Fruit fly (Drosophila melanogaster) whole organism, prepupa: ENCODE results near the gene CG6638.
A peak's percentile ranks its signal among the peaks of the same experiment; 100 is the strongest.

Experiments
- Blimp-1 ChIP-seq: fragments of 200-800 bp; sonication (Bioruptor generic); optimal IDR thresholded peaks from 3 replicates; lab custom pipeline; 2017; ENCODE audit warnings: missing biosample characterization, missing genetic modification characterization, mild to moderate bottlenecking, moderate library complexity, missing genetic modification reagents
- CG10631 ChIP-seq: fragments of 200-800 bp; sonication (Bioruptor generic); optimal IDR thresholded peaks from 2 replicates; lab custom pipeline; 2016; ENCODE audit warnings: missing biosample characterization, missing genetic modification characterization
- CG10669 ChIP-seq: fragments of 200-800 bp; sonication (Bioruptor generic); optimal IDR thresholded peaks from 3 replicates; lab custom pipeline; 2018; ENCODE audit warnings: missing biosample characterization, mild to moderate bottlenecking, missing genetic modification characterization, moderate library complexity
- CG11294 ChIP-seq: fragments of 200-800 bp; sonication (Bioruptor generic); IDR thresholded peaks from 2 replicates; pipeline ENCODE4 v1.3.6; 2022; ENCODE audit warnings: missing biosample characterization, missing genetic modification characterization
- CG11902 ChIP-seq: fragments of 200-800 bp; sonication (Bioruptor generic); optimal IDR thresholded peaks from 3 replicates; lab custom pipeline; 2016; ENCODE audit warnings: missing biosample characterization, missing genetic modification characterization
- CG15336 ChIP-seq: fragments of 200-800 bp; sonication (Bioruptor generic); IDR thresholded peaks from 2 replicates; pipeline ENCODE4 v1.3.6; 2022; ENCODE audit warnings: missing biosample characterization, missing genetic modification characterization
- CG1621 ChIP-seq: fragments of 200-800 bp; sonication (Bioruptor generic); optimal IDR thresholded peaks from 3 replicates; lab custom pipeline; 2018; ENCODE audit warnings: missing biosample characterization, mild to moderate bottlenecking, missing genetic modification characterization
- CG16779 ChIP-seq: fragments of 200-800 bp; sonication (Bioruptor generic); optimal IDR thresholded peaks from 3 replicates; lab custom pipeline; 2017; ENCODE audit warnings: missing biosample characterization, mild to moderate bottlenecking, missing genetic modification characterization
- CG3032 ChIP-seq: fragments of 200-800 bp; optimal IDR thresholded peaks from 2 replicates; lab custom pipeline; 2019; ENCODE audit warnings: missing biosample characterization, mild to moderate bottlenecking, missing genetic modification characterization, moderate library complexity
- CG31627 ChIP-seq: fragments of 200-800 bp; sonication (Bioruptor generic); optimal IDR thresholded peaks from 3 replicates; lab custom pipeline; 2016; ENCODE audit warnings: missing biosample characterization, missing genetic modification characterization
- CG32006 ChIP-seq: fragments of 200-800 bp; sonication (Bioruptor generic); optimal IDR thresholded peaks from 3 replicates; lab custom pipeline; 2017; ENCODE audit warnings: missing biosample characterization, mild to moderate bottlenecking, missing genetic modification characterization
- CG3919 ChIP-seq: fragments of 200-800 bp; sonication (Bioruptor generic); optimal IDR thresholded peaks from 3 replicates; lab custom pipeline; 2016; ENCODE audit warnings: missing biosample characterization, missing genetic modification characterization
- CG6163 ChIP-seq: fragments of 200-800 bp; sonication (Bioruptor generic); IDR thresholded peaks from 3 replicates; pipeline ENCODE4 v1.3.6; 2022; ENCODE audit warnings: missing biosample characterization, missing genetic modification characterization
- CG6792 ChIP-seq: fragments of 200-800 bp; sonication (Bioruptor generic); optimal IDR thresholded peaks from 3 replicates; lab custom pipeline; 2016; ENCODE audit warnings: missing biosample characterization, missing genetic modification characterization
- CG6854 ChIP-seq: fragments of 200-800 bp; sonication (Bioruptor generic); optimal IDR thresholded peaks from 2 replicates; lab custom pipeline; 2017; ENCODE audit warnings: missing biosample characterization, mild to moderate bottlenecking, missing genetic modification characterization
- CG7368 ChIP-seq: fragments of 200-800 bp; sonication (Bioruptor generic); optimal IDR thresholded peaks from 3 replicates; lab custom pipeline; 2016; ENCODE audit warnings: missing biosample characterization, missing genetic modification characterization
- CG8119 ChIP-seq: fragments of 200-800 bp; sonication (Bioruptor generic); IDR thresholded peaks from 3 replicates; pipeline ENCODE4 v1.3.6; 2022; ENCODE audit warnings: missing biosample characterization, missing genetic modification characterization
- CG8319 ChIP-seq: fragments of 200-800 bp; sonication (Bioruptor generic); optimal IDR thresholded peaks from 3 replicates; lab custom pipeline; 2016; ENCODE audit warnings: missing biosample characterization, missing genetic modification characterization
- CG8632 ChIP-seq: fragments of 200-800 bp; sonication (Bioruptor generic); optimal IDR thresholded peaks from 3 replicates; lab custom pipeline; 2016; ENCODE audit warnings: missing biosample characterization, missing genetic modification characterization
- Eip75B ChIP-seq: fragments of 200-800 bp; sonication (Bioruptor generic); optimal IDR thresholded peaks from 3 replicates; lab custom pipeline; 2016; ENCODE audit warnings: missing biosample characterization, missing genetic modification characterization
- Eip78C ChIP-seq: fragments of 200-800 bp; sonication (Bioruptor generic); peaks from one replicate; lab custom pipeline; 2016; ENCODE audit warnings: missing biosample characterization, missing genetic modification characterization
- Ets96B ChIP-seq: fragments of 200-800 bp; optimal IDR thresholded peaks from 2 replicates; lab custom pipeline; 2019; ENCODE audit warnings: missing biosample characterization, mild to moderate bottlenecking, missing genetic modification characterization, moderate library complexity
- Gug ChIP-seq: fragments of 200-800 bp; sonication (Bioruptor generic); IDR thresholded peaks from 2 replicates; pipeline ENCODE4 v1.3.6; 2022; ENCODE audit warnings: missing biosample characterization, missing genetic modification characterization
- Hr38 ChIP-seq: sonication (Bioruptor generic); optimal IDR thresholded peaks from 2 replicates; lab custom pipeline; 2016; ENCODE audit warnings: missing biosample characterization, missing genetic modification characterization
- Hr4 ChIP-seq: fragments of 200-800 bp; sonication (Bioruptor generic); optimal IDR thresholded peaks from 3 replicates; lab custom pipeline; 2016; ENCODE audit warnings: missing biosample characterization, missing genetic modification characterization
- Lpt ChIP-seq: fragments of 200-800 bp; sonication (Bioruptor generic); optimal IDR thresholded peaks from 3 replicates; lab custom pipeline; 2016; ENCODE audit warnings: missing biosample characterization, missing genetic modification characterization
- Met ChIP-seq: fragments of 200-800 bp; sonication (Bioruptor generic); optimal IDR thresholded peaks from 3 replicates; lab custom pipeline; 2016; ENCODE audit warnings: missing biosample characterization, missing genetic modification characterization
- OdsH ChIP-seq: fragments of 200-800 bp; sonication (Bioruptor generic); optimal IDR thresholded peaks from 3 replicates; lab custom pipeline; 2016; ENCODE audit warnings: missing biosample characterization, missing genetic modification characterization
- Smox ChIP-seq: fragments of 200-800 bp; sonication (Bioruptor generic); optimal IDR thresholded peaks from 3 replicates; lab custom pipeline; 2016; ENCODE audit warnings: missing biosample characterization, missing genetic modification characterization
- Sox15 ChIP-seq: fragments of 200-800 bp; sonication (Bioruptor generic); optimal IDR thresholded peaks from 3 replicates; lab custom pipeline; 2016; ENCODE audit warnings: missing biosample characterization, missing genetic modification characterization
- achi ChIP-seq: fragments of 200-800 bp; sonication (Bioruptor generic); optimal IDR thresholded peaks from 3 replicates; lab custom pipeline; 2016; ENCODE audit warnings: missing biosample characterization, missing genetic modification characterization
- acj6 ChIP-seq: fragments of 200-800 bp; sonication (Bioruptor generic); optimal IDR thresholded peaks from 3 replicates; lab custom pipeline; 2016; ENCODE audit warnings: missing biosample characterization, missing genetic modification characterization
- dac ChIP-seq: fragments of 200-800 bp; sonication (Bioruptor generic); optimal IDR thresholded peaks from 2 replicates; lab custom pipeline; 2017; ENCODE audit warnings: missing biosample characterization, mild to moderate bottlenecking, missing genetic modification characterization
- dsx ChIP-seq: fragments of 200-800 bp; optimal IDR thresholded peaks from 3 replicates; lab custom pipeline; 2019; ENCODE audit warnings: missing biosample characterization, mild to moderate bottlenecking, missing genetic modification characterization, moderate library complexity; ENCODE audit not compliant: poor library complexity, severe bottlenecking
- eg ChIP-seq: fragments of 200-800 bp; sonication (Bioruptor generic); IDR thresholded peaks from 3 replicates; pipeline ENCODE4 v1.3.6; 2022; ENCODE audit warnings: missing biosample characterization, missing genetic modification characterization
- fkh ChIP-seq: fragments of 200-800 bp; sonication (Bioruptor generic); optimal IDR thresholded peaks from 3 replicates; lab custom pipeline; 2017; ENCODE audit warnings: missing biosample characterization, mild to moderate bottlenecking, missing genetic modification characterization, moderate library complexity
- lz ChIP-seq: fragments of 200-800 bp; sonication (Bioruptor generic); optimal IDR thresholded peaks from 3 replicates; lab custom pipeline; 2016; ENCODE audit warnings: missing biosample characterization, missing genetic modification characterization
- net ChIP-seq: fragments of 200-800 bp; sonication (Bioruptor generic); optimal IDR thresholded peaks from 3 replicates; lab custom pipeline; 2016; ENCODE audit warnings: missing biosample characterization, missing genetic modification characterization
- spab ChIP-seq: fragments of 200-800 bp; sonication (Bioruptor generic); optimal IDR thresholded peaks from 2 replicates; lab custom pipeline; 2017; ENCODE audit warnings: missing biosample characterization, mild to moderate bottlenecking, missing genetic modification characterization, missing genetic modification reagents
- ss ChIP-seq, 2 experiments: fragments of 200-800 bp; sonication (Bioruptor generic); optimal IDR thresholded peaks; 2 replicates in 1 of 2; 3 replicates in 1 of 2; lab custom pipeline; 2017 to 2018; ENCODE audit warnings: mild to moderate bottlenecking in 2 of 2, missing biosample characterization in 2 of 2, missing genetic modification characterization in 2 of 2, moderate library complexity in 1 of 2
- svp ChIP-seq: fragments of 200-800 bp; sonication (Bioruptor generic); peaks from one replicate; lab custom pipeline; 2016; ENCODE audit warnings: missing biosample characterization, missing genetic modification characterization
- vri ChIP-seq: fragments of 200-800 bp; sonication (Bioruptor generic); optimal IDR thresholded peaks from 3 replicates; lab custom pipeline; 2016; ENCODE audit warnings: missing biosample characterization, mild to moderate bottlenecking, missing genetic modification characterization

Gene CG6638

dm6 chr3L:8541669-8542068, 34.2 kb downstream of the CG6638 start:
- no peak for TF ChIP-seq CG15336

dm6 chr3L:8540509-8540908, 35.4 kb downstream of the CG6638 start:
- TF ChIP-seq CG7368, result no peak
- TF ChIP-seq Ets96B (tag; lab: Kevin White, UChicago), result no peak
- no peak for TF ChIP-seq acj6 (GFP tag; lab: Kevin White, UChicago)
- no peak for TF ChIP-seq spab (GFP tag; lab: Kevin White, UChicago)
- no peak for TF ChIP-seq ss (GFP tag; optimal IDR thresholded peaks at IDR 0.05; lab: Kevin White, UChicago)
- TF ChIP-seq OdsH (GFP tag; lab: Kevin White, UChicago), result no peak
- no peak for TF ChIP-seq Eip75B
- no peak for TF ChIP-seq CG6163
- no peak for TF ChIP-seq CG10669 (GFP tag; lab: Kevin White, UChicago)
- TF ChIP-seq CG11902 (GFP tag; lab: Kevin White, UChicago), result no peak
- TF ChIP-seq CG1621 (tag; lab: Kevin White, UChicago), result no peak
- no peak for TF ChIP-seq CG32006 (GFP tag; lab: Kevin White, UChicago)
- no peak for TF ChIP-seq CG16779 (tag; lab: Kevin White, UChicago)
- TF ChIP-seq Hr4 (GFP tag; lab: Kevin White, UChicago), result no peak

dm6 chr3L:8538355-8538754, 37.5 kb downstream of the CG6638 start:
- no peak for TF ChIP-seq spab (GFP tag; lab: Kevin White, UChicago)
- TF ChIP-seq CG31627 (GFP tag; lab: Kevin White, UChicago), result no peak
- TF ChIP-seq Blimp-1 (GFP tag; lab: Kevin White, UChicago), result no peak
- no peak for TF ChIP-seq Hr4 (GFP tag; lab: Kevin White, UChicago)
- TF ChIP-seq Gug, result no peak
- no peak for TF ChIP-seq CG10669 (GFP tag; lab: Kevin White, UChicago)
- no peak for TF ChIP-seq CG6792 (GFP tag; lab: Kevin White, UChicago)
- TF ChIP-seq net (GFP tag; lab: Kevin White, UChicago), result no peak
- no peak for TF ChIP-seq Sox15
- no peak for TF ChIP-seq Met (GFP tag; lab: Kevin White, UChicago)
- TF ChIP-seq CG10631 (GFP tag; lab: Kevin White, UChicago), result no peak
- TF ChIP-seq Smox (GFP tag; lab: Kevin White, UChicago), result no peak
- TF ChIP-seq CG3032, result no peak
- no peak for TF ChIP-seq lz (GFP tag; lab: Kevin White, UChicago)
- TF ChIP-seq CG15336, result no peak
- TF ChIP-seq, all 60 proteins: peak for 0

- TF ChIP-seq Lpt (GFP tag; lab: Kevin White, UChicago) (no peak), svp (GFP tag; lab: Kevin White, UChicago) (peak; percentile 86)
Observed at dm6 chr3L:8536387-8536786, 39.5 kb downstream of the CG6638 start.

- TF ChIP-seq CG11294, result no peak
- no peak for TF ChIP-seq Met (GFP tag; lab: Kevin White, UChicago)
- no peak for TF ChIP-seq Smox (GFP tag; lab: Kevin White, UChicago)
- no peak for TF ChIP-seq Gug
- TF ChIP-seq svp (GFP tag; lab: Kevin White, UChicago), result peak; percentile 52
- TF ChIP-seq eg (GFP tag; lab: Robert Waterston, UW), result no peak
- no peak for TF ChIP-seq vri (GFP tag; lab: Kevin White, UChicago)
- no peak for TF ChIP-seq Ets96B (tag; lab: Kevin White, UChicago)
- TF ChIP-seq CG31627 (GFP tag; lab: Kevin White, UChicago), result no peak
- no peak for TF ChIP-seq CG8632 (GFP tag; lab: Kevin White, UChicago)
- TF ChIP-seq CG8119 (GFP tag; lab: Robert Waterston, UW), result no peak
- no peak for TF ChIP-seq Hr38 (GFP tag; lab: Kevin White, UChicago)
- no peak for TF ChIP-seq Eip75B
- peak; percentile 73 for TF ChIP-seq fkh (GFP tag; lab: Kevin White, UChicago)
- TF ChIP-seq dac (GFP tag; lab: Kevin White, UChicago), result no peak
- no peak for TF ChIP-seq dsx
- no peak for TF ChIP-seq net (GFP tag; lab: Kevin White, UChicago)
- TF ChIP-seq Eip78C (GFP tag; lab: Kevin White, UChicago), result peak; percentile 63
- TF ChIP-seq CG8319 (GFP tag; lab: Kevin White, UChicago), result no peak
- no peak for TF ChIP-seq Blimp-1 (GFP tag; lab: Kevin White, UChicago)
- no peak for TF ChIP-seq CG6854 (GFP tag; lab: Kevin White, UChicago)
- peak; percentile 56 for TF ChIP-seq achi (GFP tag; lab: Kevin White, UChicago)
- TF ChIP-seq CG3032, result no peak
- no peak for TF ChIP-seq CG3919 (GFP tag; lab: Kevin White, UChicago)
Observed at dm6 chr3L:8534386-8535306, 41.2 kb downstream of the CG6638 start, which contains the start of gene ergic53. ergic53 (plus strand) TSS chr3L:8534977.
